Worm (Caenorhabditis elegans): ENCODE measurements around the gene gnrr-6.

Gene gnrr-6

ce11 chrX:11152720-11153119, 26.0 kb upstream of the gnrr-6 start, which contains the start of the genes C05C9.3 and C05C9.2:
TSS of gene C05C9.3 (minus strand) at chrX:11152820.
TSS of gene C05C9.2 (plus strand) at chrX:11153065.
- TF ChIP-seq nhr-11 (tag; optimal IDR thresholded peaks at IDR 0.05) (no peak), Y75B8A.6 (GFP tag; IDR thresholded peaks at IDR 0.05) (no peak), T20F7.1 (GFP tag; optimal IDR thresholded peaks at IDR 0.05) (no peak), lin-38 (GFP tag; IDR thresholded peaks at IDR 0.05) (no peak), nhr-25 (tag; optimal IDR thresholded peaks at IDR 0.05; ENCODE audit: borderline replicate concordance, insufficient read depth) (no peak), hlh-11 (tag; optimal IDR thresholded peaks at IDR 0.05) (no peak), jun-1 (tag; optimal IDR thresholded peaks at IDR 0.05) (no peak), ces-1 (GFP tag; optimal IDR thresholded peaks at IDR 0.05) (no peak), aly-2 (tag; optimal IDR thresholded peaks at IDR 0.05) (no peak), dmd-9 (GFP tag; IDR thresholded peaks at IDR 0.05) (no peak), egl-43 (GFP tag; IDR thresholded peaks at IDR 0.05) (no peak), spr-1 (tag; optimal IDR thresholded peaks at IDR 0.05) (no peak), D1046.2 (GFP tag; IDR thresholded peaks at IDR 0.05) (no peak), dve-1 (tag; optimal IDR thresholded peaks at IDR 0.05; ENCODE audit: insufficient read depth) (no peak), ceh-28 (tag; optimal IDR thresholded peaks at IDR 0.05) (no peak), Y48G9A.11 (GFP tag; IDR thresholded peaks at IDR 0.05) (no peak), ztf-7 (tag; optimal IDR thresholded peaks at IDR 0.05) (no peak)

- no peak for TF ChIP-seq zag-1 (tag; optimal IDR thresholded peaks at IDR 0.05)
- no peak for TF ChIP-seq egl-27 (tag; optimal IDR thresholded peaks at IDR 0.05)
- no peak for TF ChIP-seq fkh-10 (GFP tag; optimal IDR thresholded peaks at IDR 0.05)
- TF ChIP-seq Y5F2A.4 (GFP tag; optimal IDR thresholded peaks at IDR 0.05): no peak
- TF ChIP-seq nhr-6 (tag; optimal IDR thresholded peaks at IDR 0.05): no peak
Observed at ce11 chrX:11160537-11160936, 18.2 kb upstream of the gnrr-6 start, which contains the start of gene C05C9.1. TSS of gene C05C9.1 (plus strand) at chrX:11160837.

DNA sequence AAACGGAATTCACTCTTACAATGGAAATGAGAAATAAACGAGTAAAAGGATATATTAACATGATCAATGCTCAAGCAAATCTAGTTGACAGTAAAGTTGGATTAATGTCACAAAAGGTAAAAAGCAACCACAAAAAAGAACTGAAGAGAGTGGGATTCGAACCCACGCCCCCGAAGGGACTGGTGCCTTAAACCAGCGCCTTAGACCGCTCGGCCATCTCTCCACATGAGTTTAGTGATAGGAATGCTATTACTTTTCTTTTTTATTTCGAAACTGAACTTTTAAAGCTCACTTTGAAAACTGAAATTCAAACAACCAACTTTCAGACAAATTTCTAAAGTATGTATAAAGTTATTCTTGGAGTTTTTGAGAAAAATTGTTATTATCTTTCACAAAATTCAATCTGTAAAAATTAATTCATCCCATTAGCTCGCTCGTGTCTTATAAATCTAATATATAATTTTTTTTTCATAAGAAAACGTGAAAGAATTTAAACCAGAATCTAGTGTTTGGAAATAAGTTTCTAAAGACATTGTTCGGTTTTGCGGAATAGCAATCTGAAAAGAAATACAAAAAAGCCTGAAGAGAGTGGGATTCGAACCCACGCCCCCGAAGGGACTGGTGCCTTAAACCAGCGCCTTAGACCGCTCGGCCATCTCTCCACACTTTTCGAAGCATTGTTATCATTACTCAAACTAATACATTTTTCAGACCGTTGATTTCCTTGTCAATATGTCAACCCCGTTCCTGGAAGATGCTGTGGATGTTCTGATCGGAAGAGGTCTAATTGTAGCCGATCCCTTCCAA, 15.7 kb upstream of the gnrr-6 start:
- TF ChIP-seq nhr-77 (tag; optimal IDR thresholded peaks at IDR 0.05) (no peak), sdz-12 (GFP tag; optimal IDR thresholded peaks at IDR 0.05) (no peak), attf-4 (tag; optimal IDR thresholded peaks at IDR 0.05) (no peak), hif-1 (tag; optimal IDR thresholded peaks at IDR 0.05) (no peak), nhr-10 (tag; optimal IDR thresholded peaks at IDR 0.05) (no peak), daf-12 (tag; optimal IDR thresholded peaks at IDR 0.05) (no peak), daf-16 (GFP tag; optimal IDR thresholded peaks at IDR 0.05) (peak in 1 of 2 experiments; percentile 67), daf-16 (tag; optimal IDR thresholded peaks at IDR 0.05) (no peak), dmd-8 (GFP tag; IDR thresholded peaks at IDR 0.05) (no peak; the same call in 1 of the 2 replicates), aha-1 (tag) (peak; percentile 40), tra-1 (GFP tag; IDR thresholded peaks at IDR 0.05) (peak; percentile 17), nhr-48 (tag; optimal IDR thresholded peaks at IDR 0.05) (peak; percentile 30), F44E2.7 (GFP tag; IDR thresholded peaks at IDR 0.05) (peak; percentile 70; the same call in 1 of the 2 replicates), unc-62 (GFP tag; optimal IDR thresholded peaks at IDR 0.05 in 1 of 2) (no peak), unc-62 (tag; optimal IDR thresholded peaks at IDR 0.05) (no peak), mes-2 (tag; optimal IDR thresholded peaks at IDR 0.05; ENCODE audit: poor library complexity, severe bottlenecking) (no peak), lim-7 (GFP tag; IDR thresholded peaks at IDR 0.05) (peak; percentile 84), rbr-2 (tag; optimal IDR thresholded peaks at IDR 0.05) (peak; percentile 15), lin-15B (tag; optimal IDR thresholded peaks at IDR 0.05) (no peak), unc-130 (GFP tag; optimal IDR thresholded peaks at IDR 0.05) (no peak), mxl-3 (GFP tag; optimal IDR thresholded peaks at IDR 0.05) (no peak), ctbp-1 (GFP tag; IDR thresholded peaks at IDR 0.05) (peak; percentile 56; the same call in 1 of the 2 replicates), ceh-82 (tag; optimal IDR thresholded peaks at IDR 0.05) (no peak), egl-27 (tag; optimal IDR thresholded peaks at IDR 0.05) (no peak), fos-1 (tag; optimal IDR thresholded peaks at IDR 0.05) (no peak), ceh-28 (tag; optimal IDR thresholded peaks at IDR 0.05) (no peak), mxl-2 (GFP tag; conservative IDR thresholded peaks at IDR 0.05) (no peak), ztf-7 (tag; optimal IDR thresholded peaks at IDR 0.05) (no peak), tag-97 (GFP tag; IDR thresholded peaks at IDR 0.05) (0 out of 2 replicates have a peak, but pooled peaks have one; percentile 53)
